Worm (Caenorhabditis elegans): ENCODE measurements around the gene srh-42.

srh-42 gene

DNA sequence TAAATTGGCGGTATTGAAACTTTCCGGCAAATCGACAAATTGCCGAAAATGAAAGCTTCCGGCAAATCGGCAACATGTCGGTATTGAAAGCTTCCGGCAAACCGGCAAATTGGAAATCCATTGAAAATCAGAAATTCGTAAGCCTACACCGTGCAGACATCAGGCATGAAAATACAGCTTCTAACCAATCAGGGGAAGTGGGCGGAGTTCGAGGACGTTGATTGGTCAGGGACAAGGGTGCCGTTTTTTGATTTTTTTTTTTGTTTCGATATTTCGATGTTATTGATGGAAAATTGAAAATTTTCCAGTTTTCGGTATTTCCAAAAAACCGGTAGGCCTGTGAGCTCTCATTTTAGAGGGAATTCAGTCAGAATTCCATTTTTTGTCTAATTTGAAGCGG lies 19.0 kb downstream of the srh-42 start:
- TF ChIP-seq nfya-1 (tag; optimal IDR thresholded peaks at IDR 0.05; ENCODE audit: insufficient read depth), result peak; percentile 90
- no peak for TF ChIP-seq nhr-23 (tag; optimal IDR thresholded peaks at IDR 0.05)
- TF ChIP-seq pqm-1 (tag; optimal IDR thresholded peaks at IDR 0.05), result no peak

DNA sequence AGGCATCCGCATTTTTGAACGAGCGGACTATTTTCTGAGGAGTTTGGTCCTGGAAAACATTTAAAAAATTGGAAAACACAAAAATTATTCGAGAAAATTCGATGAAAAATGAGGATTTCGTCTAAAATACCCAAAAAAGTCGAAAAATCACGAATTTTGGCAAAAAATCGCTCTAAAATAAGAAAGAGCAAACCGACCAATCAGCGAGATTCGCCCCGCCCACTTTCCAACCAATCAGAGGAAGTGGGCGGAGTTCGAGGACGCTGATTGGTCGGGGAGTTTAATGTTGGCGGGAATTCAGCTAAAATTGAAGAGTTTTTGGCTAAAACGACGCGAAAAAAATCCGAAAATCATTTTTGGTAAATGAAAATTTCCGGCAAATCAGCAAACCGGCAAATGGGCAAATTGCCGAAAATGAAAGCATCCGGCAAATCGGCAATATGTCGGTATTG lies 19.7 kb downstream of the srh-42 start, which contains the start of gene Y54G11A.1:
Gene Y54G11A.1 (minus strand): TSS at position 51 of the 452 bp plus-strand sequence.
- TF ChIP-seq unc-39 (tag; optimal IDR thresholded peaks at IDR 0.05) (no peak), nfya-1 (tag; optimal IDR thresholded peaks at IDR 0.05; ENCODE audit: insufficient read depth) (peak; percentile 93)

DNA sequence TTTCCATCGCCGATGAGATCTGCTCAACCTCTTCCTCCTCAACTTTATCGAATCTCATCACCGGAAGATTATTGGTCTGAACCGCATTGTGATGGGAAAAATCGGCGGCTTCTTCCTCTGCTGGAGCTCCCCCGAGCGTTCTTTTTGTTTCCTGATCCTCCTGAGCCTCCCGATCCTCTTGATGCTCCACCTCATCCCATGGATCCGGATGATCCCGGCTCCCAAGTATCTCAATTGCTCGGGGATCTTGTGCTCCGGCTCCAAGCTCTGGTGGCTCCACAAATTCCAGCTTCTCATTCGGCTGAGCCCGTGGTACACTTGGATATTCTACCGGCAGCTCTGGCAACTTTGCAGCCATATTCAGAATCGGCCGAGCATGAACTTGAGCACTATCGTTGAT lies 30.9 kb downstream of the srh-42 start:
- TF ChIP-seq ztf-11 (tag; optimal IDR thresholded peaks at IDR 0.05) (no peak), nhr-237 (tag; optimal IDR thresholded peaks at IDR 0.05) (no peak), egl-27 (tag; optimal IDR thresholded peaks at IDR 0.05) (no peak), elt-3 (tag; optimal IDR thresholded peaks at IDR 0.05) (no peak), lin-15B (tag; optimal IDR thresholded peaks at IDR 0.05) (no peak), lsy-12 (tag; optimal IDR thresholded peaks at IDR 0.05) (no peak), tbx-2 (tag; optimal IDR thresholded peaks at IDR 0.05) (no peak), nhr-11 (tag; optimal IDR thresholded peaks at IDR 0.05) (no peak), aly-2 (tag; optimal IDR thresholded peaks at IDR 0.05) (no peak), skn-1 (tag; optimal IDR thresholded peaks at IDR 0.05) (no peak), ama-1 (optimal IDR thresholded peaks at IDR 0.05) (no peak), lin-39 (tag; optimal IDR thresholded peaks at IDR 0.05) (no peak), pqm-1 (tag; optimal IDR thresholded peaks at IDR 0.05) (no peak), snpc-4 (tag; optimal IDR thresholded peaks at IDR 0.05) (no peak), pha-4 (tag; optimal IDR thresholded peaks at IDR 0.05) (no peak), ceh-9 (tag; optimal IDR thresholded peaks at IDR 0.05) (no peak)

DNA sequence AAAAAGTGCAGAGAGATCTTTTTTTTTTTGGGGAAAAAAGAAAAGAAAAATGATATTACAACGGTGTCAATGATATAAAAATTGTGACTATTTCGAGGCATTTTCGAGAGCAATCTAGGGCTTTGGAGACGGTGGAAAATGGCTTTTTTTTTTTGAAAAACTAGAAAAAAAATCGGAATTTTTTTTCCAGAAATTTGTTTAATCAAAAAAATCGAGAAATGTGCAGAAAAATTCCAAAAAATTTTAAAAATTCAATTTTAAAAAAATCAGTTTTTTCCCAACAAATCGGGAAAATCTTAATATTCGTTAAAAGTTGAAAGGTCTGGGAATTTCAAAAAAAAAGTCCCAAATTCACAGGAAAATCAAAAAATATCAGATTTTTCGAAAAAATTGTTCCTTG lies 32.1 kb downstream of the srh-42 start, which contains the start of gene Y54G11A.19:
Gene Y54G11A.19 (minus strand): TSS at position 101 of the 400 bp plus-strand sequence.
- no peak for TF ChIP-seq ceh-16 (tag; optimal IDR thresholded peaks at IDR 0.05)
- TF ChIP-seq ztf-4 (tag; optimal IDR thresholded peaks at IDR 0.05), result no peak
- TF ChIP-seq nhr-11 (tag; optimal IDR thresholded peaks at IDR 0.05), result no peak
- no peak for TF ChIP-seq nhr-76 (tag; optimal IDR thresholded peaks at IDR 0.05)
- TF ChIP-seq fkh-10 (GFP tag; optimal IDR thresholded peaks at IDR 0.05), result no peak
- TF ChIP-seq fkh-2 (tag; optimal IDR thresholded peaks at IDR 0.05), result no peak
- TF ChIP-seq sea-2 (GFP tag; optimal IDR thresholded peaks at IDR 0.05), result no peak

DNA sequence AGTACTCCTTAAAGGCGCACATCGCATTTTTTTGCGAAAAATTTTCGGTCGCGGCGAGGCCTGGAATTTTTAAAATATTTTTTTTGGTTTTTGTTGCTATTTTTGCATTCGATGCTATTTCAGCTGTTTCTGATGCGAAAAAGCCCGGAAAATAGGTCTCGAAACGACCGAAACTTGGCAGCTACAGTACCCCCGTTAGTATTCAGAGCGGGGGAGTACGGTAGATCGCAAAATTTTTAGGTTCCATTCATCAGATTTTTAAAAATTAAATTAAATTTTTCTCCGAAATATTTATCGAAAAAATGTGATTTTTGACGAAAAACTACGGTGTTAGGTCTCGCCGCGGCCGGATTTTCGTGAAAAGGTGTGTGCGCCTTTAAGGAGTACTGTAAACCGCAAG lies 33.0 kb downstream of the srh-42 start:
- TF ChIP-seq unc-62 (GFP tag; optimal IDR thresholded peaks at IDR 0.05), result no peak
- TF ChIP-seq ZK546.5 (tag; optimal IDR thresholded peaks at IDR 0.05), result no peak

DNA sequence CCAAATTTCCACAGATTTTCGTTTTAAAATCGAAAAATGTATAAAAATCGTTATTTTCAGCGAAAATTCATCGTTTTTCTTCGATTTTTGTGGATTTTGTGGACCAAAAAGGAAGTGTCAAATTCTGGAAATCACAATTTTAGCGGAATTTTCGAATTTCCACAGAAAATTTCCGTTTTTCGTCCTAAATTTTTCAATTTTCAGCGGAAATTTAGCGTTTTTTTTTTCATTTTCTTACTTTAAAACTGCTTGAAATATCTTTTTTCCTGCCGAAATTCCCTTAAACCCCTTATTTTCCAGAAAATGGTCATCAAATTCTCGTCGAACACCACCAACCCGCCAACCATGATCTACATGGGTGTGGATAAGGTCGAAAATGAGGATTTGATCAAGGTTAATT lies 36.8 kb downstream of the srh-42 start, which contains the start of gene Y54G11A.2:
Gene Y54G11A.2 (plus strand): TSS at position 301 of the 400 bp plus-strand sequence.
- TF ChIP-seq pha-4 (tag; optimal IDR thresholded peaks at IDR 0.05), result no peak

DNA sequence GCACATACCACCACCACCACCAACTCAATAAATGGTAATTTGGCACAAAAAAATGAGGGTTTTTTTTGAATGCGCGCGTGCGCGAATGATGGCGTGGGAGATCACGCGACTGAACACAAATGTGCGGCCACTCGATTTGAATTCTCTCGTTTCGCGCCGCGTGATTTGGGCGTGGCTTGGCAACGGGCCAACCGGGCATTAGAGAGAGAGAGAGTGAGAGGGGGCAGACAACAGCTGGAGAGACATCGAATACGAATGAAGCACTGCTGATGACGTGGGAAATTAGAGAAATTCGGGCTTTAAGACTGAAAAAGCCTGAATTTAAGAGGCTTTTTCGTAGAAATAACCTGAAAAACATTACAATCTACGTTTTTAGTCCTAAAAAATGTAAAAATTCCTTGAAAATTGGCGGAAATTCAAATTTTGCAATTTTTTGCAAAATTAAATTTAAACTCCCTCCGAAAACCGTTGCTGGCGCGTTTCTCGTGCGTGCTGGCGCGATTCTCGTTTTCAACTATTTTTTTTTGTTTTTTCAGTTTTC lies 37.4 kb downstream of the srh-42 start:
- peak; percentile 87 for TF ChIP-seq ama-1 (optimal IDR thresholded peaks at IDR 0.05)
- TF ChIP-seq R02D3.7 (tag; optimal IDR thresholded peaks at IDR 0.05), result peak; percentile 72
- TF ChIP-seq daf-12 (tag; optimal IDR thresholded peaks at IDR 0.05), result no peak
- peak; percentile 51 for TF ChIP-seq fkh-10 (GFP tag; optimal IDR thresholded peaks at IDR 0.05)
- no peak for TF ChIP-seq unc-39 (tag; optimal IDR thresholded peaks at IDR 0.05)
- no peak for TF ChIP-seq elt-1 (tag; optimal IDR thresholded peaks at IDR 0.05)
- peak; percentile 89 for TF ChIP-seq nhr-43 (tag; optimal IDR thresholded peaks at IDR 0.05; ENCODE audit: poor library complexity, severe bottlenecking)
- no peak for TF ChIP-seq mml-1 (tag; optimal IDR thresholded peaks at IDR 0.05)
- TF ChIP-seq egl-27 (tag; optimal IDR thresholded peaks at IDR 0.05), result no peak
- TF ChIP-seq lin-39 (tag; optimal IDR thresholded peaks at IDR 0.05), result peak; percentile 92
- peak; percentile 85 for TF ChIP-seq nhr-23 (tag; optimal IDR thresholded peaks at IDR 0.05)
- peak; percentile 39 for TF ChIP-seq unc-62 (GFP tag; optimal IDR thresholded peaks at IDR 0.05)
- peak in 1 of 3 experiments; percentile 58 for TF ChIP-seq elt-3 (tag; optimal IDR thresholded peaks at IDR 0.05)
- TF ChIP-seq sea-2 (GFP tag; optimal IDR thresholded peaks at IDR 0.05), result peak; percentile 30
- no peak for TF ChIP-seq ceh-9 (tag; optimal IDR thresholded peaks at IDR 0.05)
- peak; percentile 91 for TF ChIP-seq lsy-12 (tag; optimal IDR thresholded peaks at IDR 0.05)
- peak; percentile 43 for TF ChIP-seq nhr-11 (tag; optimal IDR thresholded peaks at IDR 0.05)
- no peak for TF ChIP-seq nhr-76 (tag; optimal IDR thresholded peaks at IDR 0.05)
- peak; percentile 66 for TF ChIP-seq pha-4 (tag; optimal IDR thresholded peaks at IDR 0.05)
- TF ChIP-seq eor-1 (tag; optimal IDR thresholded peaks at IDR 0.05), result peak in 1 of 2 experiments; percentile 51
- peak; percentile 42 for TF ChIP-seq ceh-82 (tag; optimal IDR thresholded peaks at IDR 0.05)
- TF ChIP-seq tbx-2 (tag; optimal IDR thresholded peaks at IDR 0.05), result peak; percentile 88
- TF ChIP-seq fkh-2 (tag; optimal IDR thresholded peaks at IDR 0.05), result peak; percentile 5
- peak; percentile 66 for TF ChIP-seq lin-15B (tag; optimal IDR thresholded peaks at IDR 0.05)
- no peak for TF ChIP-seq ceh-16 (tag; optimal IDR thresholded peaks at IDR 0.05)
- TF ChIP-seq zag-1 (tag; optimal IDR thresholded peaks at IDR 0.05), result peak; percentile 30
- peak; percentile 68 for TF ChIP-seq skn-1 (tag; optimal IDR thresholded peaks at IDR 0.05)
- TF ChIP-seq nhr-28 (tag; optimal IDR thresholded peaks at IDR 0.05), result no peak
- no peak for TF ChIP-seq nhr-12 (tag; optimal IDR thresholded peaks at IDR 0.05)
- TF ChIP-seq nhr-77 (tag; optimal IDR thresholded peaks at IDR 0.05), result peak; percentile 84
